Worm (Caenorhabditis elegans) whole organism, mixed stage, embryonic: Measurements from ENCODE around the gene srg-42.

Experiments used
- ceh-43 ChIP-seq: fragments of 200-800 bp; sonication (Bioruptor generic); optimal IDR thresholded peaks from 2 replicates; lab custom pipeline; 2018; ENCODE audit warnings: mild to moderate bottlenecking, missing genetic modification characterization, moderate library complexity, missing compliant biosample characterization
- ces-1 ChIP-seq: fragments of 150-350 bp; optimal IDR thresholded peaks from 2 replicates; lab custom pipeline; 2014; ENCODE audit warnings: missing biosample characterization, missing genetic modification reagents, missing genetic modification characterization
- nhr-28 ChIP-seq: fragments of 150-350 bp; optimal IDR thresholded peaks from 2 replicates; lab custom pipeline; 2014; ENCODE audit warnings: missing biosample characterization, missing genetic modification characterization
- nhr-76 ChIP-seq: sonication (generic microtip); optimal IDR thresholded peaks from 2 replicates; lab custom pipeline; 2017; ENCODE audit warnings: missing biosample characterization, missing genetic modification characterization
- pha-4 ChIP-seq: fragments of 150-350 bp; optimal IDR thresholded peaks from 2 replicates; lab custom pipeline; 2018; ENCODE audit warnings: missing biosample characterization, missing genetic modification reagents, missing genetic modification characterization
- tbx-8 ChIP-seq: fragments of 200-800 bp; sonication (Bioruptor generic); optimal IDR thresholded peaks from 2 replicates; lab custom pipeline; 2018; ENCODE audit warnings: mild to moderate bottlenecking, missing genetic modification characterization, moderate library complexity, missing compliant biosample characterization
- unc-62 ChIP-seq: fragments of 150-350 bp; optimal IDR thresholded peaks from 2 replicates; lab custom pipeline; 2014; ENCODE audit warnings: missing biosample characterization, missing genetic modification reagents, missing genetic modification characterization
- ztf-11 ChIP-seq: fragments of 150-350 bp; optimal IDR thresholded peaks from 2 replicates; lab custom pipeline; 2014; ENCODE audit warnings: missing biosample characterization, missing genetic modification characterization

ce11 chrV:11164475-11164874 is 6.6 kb upstream of the srg-42 start, which contains the start of gene srg-40:
- TF ChIP-seq tbx-8 (GFP tag; lab: Kevin White, UChicago) (no peak), nhr-28 (tag; lab: Kevin White, UChicago) (no peak), ceh-43 (GFP tag; lab: Kevin White, UChicago) (no peak), unc-62 (GFP tag; lab: Kevin White, UChicago) (no peak), ztf-11 (tag; lab: Kevin White, UChicago) (no peak), nhr-76 (tag; lab: Kevin White, UChicago) (no peak), pha-4 (tag; lab: Kevin White, UChicago) (no peak), ces-1 (GFP tag; lab: Kevin White, UChicago) (no peak)
